Worm (Caenorhabditis elegans): Measurements from ENCODE around the gene F43E2.6.
A peak's percentile ranks its signal among the peaks of the same experiment; 100 is the strongest.

ce11 chrII:7393922-7394689 is 25.4 kb upstream of the F43E2.6 start:
- no peak for TF ChIP-seq dao-5 (tag; optimal IDR thresholded peaks at IDR 0.05)
- no peak for TF ChIP-seq him-1 (tag; optimal IDR thresholded peaks at IDR 0.05)
- TF ChIP-seq W03F9.2 (tag; optimal IDR thresholded peaks at IDR 0.05), result peak; percentile 10

Data from whole organism, L4/young adult.